Worm (Caenorhabditis elegans): Measurements from ENCODE around the gene C01G10.7.
A peak's percentile ranks its signal among the peaks of the same experiment; 100 is the strongest.

C01G10.7 gene

DNA sequence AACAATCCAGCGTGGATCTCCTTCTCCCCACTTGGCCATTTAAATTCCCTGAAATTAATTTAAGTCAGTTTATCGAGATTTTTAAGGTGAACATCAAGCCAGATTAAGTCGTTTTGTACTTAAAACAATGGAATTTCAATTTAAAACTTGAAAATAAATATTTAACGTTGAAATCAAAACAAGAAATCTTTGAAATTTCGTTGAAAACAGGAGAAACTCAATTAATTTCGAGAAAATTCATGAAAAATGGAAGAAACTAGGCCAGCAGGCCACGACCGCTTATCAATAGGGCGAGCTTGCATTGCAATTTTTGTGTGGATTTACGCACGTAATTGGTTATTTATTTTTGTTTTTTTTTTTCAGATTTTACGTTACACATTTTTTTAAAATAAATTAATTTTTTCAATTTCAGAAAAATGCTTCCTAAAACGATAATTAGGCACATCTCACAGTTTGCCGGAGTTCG, at the start of gene C01G10.7, which contains the start of gene ahsa-1 (continued):
- TF ChIP-seq Y67H2A.10 (GFP tag; conservative IDR thresholded peaks at IDR 0.05) (peak; percentile 74), dox-1 (GFP tag; IDR thresholded peaks at IDR 0.05) (peak; percentile 93), sdz-38 (tag; optimal IDR thresholded peaks at IDR 0.05) (no peak), zim-3 (tag; optimal IDR thresholded peaks at IDR 0.05) (no peak), fkh-3 (tag; optimal IDR thresholded peaks at IDR 0.05) (no peak), hsf-1 (GFP tag; IDR thresholded peaks at IDR 0.05) (peak; percentile 97), lin-26 (GFP tag; IDR thresholded peaks at IDR 0.05) (0 out of 2 replicates have a peak, but pooled peaks have one; percentile 8), madf-10 (tag; optimal IDR thresholded peaks at IDR 0.05) (peak; percentile 87), mxl-1 (tag; optimal IDR thresholded peaks at IDR 0.05) (no peak), pbrm-1 (GFP tag; IDR thresholded peaks at IDR 0.05) (peak; percentile 87; the same call in 1 of the 2 replicates), athp-1 (tag; optimal IDR thresholded peaks at IDR 0.05) (peak; percentile 86), ets-4 (GFP tag; optimal IDR thresholded peaks at IDR 0.05) (no peak), ztf-3 (GFP tag; optimal IDR thresholded peaks at IDR 0.05) (no peak), rpc-1 (optimal IDR thresholded peaks at IDR 0.05) (peak; percentile 31), rpc-1 (tag; optimal IDR thresholded peaks at IDR 0.05) (no peak), F57A8.1 (GFP tag; optimal IDR thresholded peaks at IDR 0.05) (no peak), unc-130 (GFP tag; optimal IDR thresholded peaks at IDR 0.05) (peak; percentile 96), nhr-80 (tag; optimal IDR thresholded peaks at IDR 0.05) (peak; percentile 49), snpc-1.3 (tag; optimal IDR thresholded peaks at IDR 0.05; ENCODE audit: insufficient read depth) (peak; percentile 65), gei-17 (GFP tag; optimal IDR thresholded peaks at IDR 0.05) (no peak), B0336.3 (GFP tag; IDR thresholded peaks at IDR 0.05) (no peak), pha-4 (tag; optimal IDR thresholded peaks at IDR 0.05) (no peak), ztf-6 (GFP tag; IDR thresholded peaks at IDR 0.05) (peak; percentile 83), Y79H2A.3 (GFP tag; conservative IDR thresholded peaks at IDR 0.05) (peak; percentile 77), F55B11.4 (tag; optimal IDR thresholded peaks at IDR 0.05; ENCODE audit: borderline replicate concordance, insufficient read depth) (no peak), sea-2 (GFP tag; IDR thresholded peaks at IDR 0.05) (no peak), F49E8.2 (tag; optimal IDR thresholded peaks at IDR 0.05; ENCODE audit: insufficient read depth) (peak; percentile 24), F33H1.4 (GFP tag; IDR thresholded peaks at IDR 0.05) (peak; percentile 70), attf-3 (GFP tag; conservative IDR thresholded peaks at IDR 0.05) (peak; percentile 69), lin-40 (tag; optimal IDR thresholded peaks at IDR 0.05) (no peak), tbp1 (GFP tag; optimal IDR thresholded peaks at IDR 0.05) (no peak), dpl-1 (GFP tag; optimal IDR thresholded peaks at IDR 0.05) (no peak), T26A5.8 (tag; optimal IDR thresholded peaks at IDR 0.05) (no peak), lag-1 (GFP tag; IDR thresholded peaks at IDR 0.05) (no peak), mcd-1 (GFP tag; IDR thresholded peaks at IDR 0.05) (peak; percentile 98), tlf-1 (GFP tag; optimal IDR thresholded peaks at IDR 0.05) (peak; percentile 86), F10E7.11 (tag; optimal IDR thresholded peaks at IDR 0.05) (no peak), F22D6.2 (tag; optimal IDR thresholded peaks at IDR 0.05) (peak; percentile 52), K12H6.12 (tag; optimal IDR thresholded peaks at IDR 0.05) (peak; percentile 70), snpc-3.4 (tag; optimal IDR thresholded peaks at IDR 0.05) (peak; percentile 51), rec-8 (tag; optimal IDR thresholded peaks at IDR 0.05) (peak; percentile 74 to 82), nhr-90 (tag; optimal IDR thresholded peaks at IDR 0.05) (no peak), aptf-2 (GFP tag; conservative IDR thresholded peaks at IDR 0.05) (peak; percentile 90), F23B12.7 (tag; optimal IDR thresholded peaks at IDR 0.05; ENCODE audit: insufficient read depth) (peak; percentile 84), nhr-120 (GFP tag; IDR thresholded peaks at IDR 0.05) (no peak), madf-3 (GFP tag; IDR thresholded peaks at IDR 0.05) (no peak), F37B4.10 (GFP tag; IDR thresholded peaks at IDR 0.05) (no peak), let-607 (tag; optimal IDR thresholded peaks at IDR 0.05) (peak in 1 of 2 experiments; percentile 77), xnd-1 (tag; optimal IDR thresholded peaks at IDR 0.05) (peak; percentile 19)

Measured in whole organism, young adult.